Fruit fly (Drosophila melanogaster) whole organism, embryonic: ENCODE data around the gene CG34300.
A peak's percentile ranks its signal among the peaks of the same experiment; 100 is the strongest.

ENCODE experiments used
- C15 ChIP-seq: fragments of 200-800 bp; sonication (Bioruptor generic); IDR thresholded peaks from 3 replicates; pipeline ENCODE4 v1.3.6; 2022; ENCODE audit warnings: missing biosample characterization, missing genetic modification characterization
- CG11085 ChIP-seq: fragments of 200-800 bp; sonication (Bioruptor generic); IDR thresholded peaks from 2 replicates; pipeline ENCODE4 v1.3.6; 2022; ENCODE audit warnings: missing biosample characterization, missing genetic modification characterization
- CG11560 ChIP-seq: fragments of 200-800 bp; sonication (Bioruptor generic); IDR thresholded peaks from 3 replicates; pipeline ENCODE4 v1.3.6; 2022; ENCODE audit warnings: missing biosample characterization, missing genetic modification characterization
- CG12391 ChIP-seq: fragments of 200-800 bp; sonication (Bioruptor generic); optimal IDR thresholded peaks from 3 replicates; lab custom pipeline; 2018; ENCODE audit warnings: missing biosample characterization, mild to moderate bottlenecking, missing genetic modification characterization, moderate library complexity
- CG13123 ChIP-seq: fragments of 200-800 bp; sonication (Bioruptor generic); optimal IDR thresholded peaks from 2 replicates; lab custom pipeline; 2016; ENCODE audit warnings: missing biosample characterization, missing genetic modification characterization
- CG15514 ChIP-seq: fragments of 200-800 bp; sonication (Bioruptor generic); optimal IDR thresholded peaks from 3 replicates; lab custom pipeline; 2017; ENCODE audit warnings: missing biosample characterization, missing genetic modification characterization, mild to moderate bottlenecking, moderate library complexity, missing genetic modification reagents
- CG1603 ChIP-seq: fragments of 200-800 bp; sonication (Bioruptor generic); optimal IDR thresholded peaks from 2 replicates; lab custom pipeline; 2019; ENCODE audit warnings: missing biosample characterization, mild to moderate bottlenecking, missing genetic modification characterization, moderate library complexity
- CG17385 ChIP-seq: fragments of 200-800 bp; sonication (Bioruptor generic); optimal IDR thresholded peaks from 3 replicates; lab custom pipeline; 2018; ENCODE audit warnings: missing biosample characterization, mild to moderate bottlenecking, missing genetic modification characterization
- CG18011 ChIP-seq: fragments of 200-800 bp; sonication (Bioruptor generic); optimal IDR thresholded peaks from 2 replicates; lab custom pipeline; 2017; ENCODE audit warnings: missing biosample characterization, missing genetic modification characterization, mild to moderate bottlenecking, moderate library complexity, missing genotype
- CG2889 ChIP-seq: fragments of 200-800 bp; sonication (Bioruptor generic); IDR thresholded peaks from 3 replicates; pipeline ENCODE4 v1.3.6; 2022; ENCODE audit warnings: missing biosample characterization, missing genetic modification characterization
- CG32532 ChIP-seq: fragments of 200-800 bp; sonication (Bioruptor generic); IDR thresholded peaks from 2 replicates; pipeline ENCODE4 v1.3.6; 2022; ENCODE audit warnings: missing biosample characterization, missing genetic modification characterization
- CG6254 ChIP-seq: fragments of 200-800 bp; sonication (Bioruptor generic); optimal IDR thresholded peaks from 3 replicates; lab custom pipeline; 2017; ENCODE audit warnings: mild to moderate bottlenecking, missing biosample characterization, missing genetic modification reagents, missing genetic modification characterization
- CG7357 ChIP-seq: fragments of 200-800 bp; sonication (Bioruptor generic); IDR thresholded peaks from 3 replicates; pipeline ENCODE4 v1.3.6; 2022; ENCODE audit warnings: missing biosample characterization, missing genetic modification characterization
- CG7786 ChIP-seq: fragments of 200-800 bp; sonication (Bioruptor generic); optimal IDR thresholded peaks from 2 replicates; lab custom pipeline; 2016; ENCODE audit warnings: missing biosample characterization, missing genetic modification characterization
- CG8765 ChIP-seq: fragments of 200-800 bp; sonication (Bioruptor generic); IDR thresholded peaks from 2 replicates; pipeline ENCODE4 v1.3.6; 2022; ENCODE audit warnings: missing biosample characterization, missing genetic modification characterization
- CTCF ChIP-seq: fragments of 200-800 bp; sonication (Bioruptor generic); optimal IDR thresholded peaks from 2 replicates; lab custom pipeline; 2017; ENCODE audit warnings: missing biosample characterization, mild to moderate bottlenecking, missing genetic modification characterization, moderate library complexity
- Chrac-16 ChIP-seq: fragments of 200-800 bp; sonication (Bioruptor generic); optimal IDR thresholded peaks from 3 replicates; lab custom pipeline; 2016; ENCODE audit warnings: missing biosample characterization, missing genetic modification characterization
- Hr51 ChIP-seq, 2 experiments: fragments of 200-800 bp; sonication (Bioruptor generic); optimal IDR thresholded peaks; 2 replicates in 1 of 2; 3 replicates in 1 of 2; lab custom pipeline; 2016 to 2018; ENCODE audit warnings: missing biosample characterization in 2 of 2, missing genetic modification characterization in 2 of 2, mild to moderate bottlenecking in 1 of 2, moderate library complexity in 1 of 2
- Max ChIP-seq: fragments of 200-800 bp; sonication (Bioruptor generic); optimal IDR thresholded peaks from 2 replicates; lab custom pipeline; 2016; ENCODE audit warnings: missing biosample characterization, mild to moderate bottlenecking, missing genetic modification characterization
- Mes4 ChIP-seq: fragments of 200-800 bp; sonication (Bioruptor generic); optimal IDR thresholded peaks from 2 replicates; lab custom pipeline; 2016; ENCODE audit warnings: missing biosample characterization, missing genetic modification characterization
- Myb ChIP-seq: fragments of 200-800 bp; sonication (Bioruptor generic); optimal IDR thresholded peaks from 2 replicates; lab custom pipeline; 2016; ENCODE audit warnings: missing biosample characterization, missing genetic modification characterization
- Nf-YA ChIP-seq: fragments of 200-800 bp; sonication (Bioruptor generic); IDR thresholded peaks from 2 replicates; pipeline ENCODE4 v1.3.6; 2022; ENCODE audit warnings: missing biosample characterization, missing genetic modification characterization
- Nf-YB ChIP-seq: fragments of 200-800 bp; sonication (Bioruptor generic); optimal IDR thresholded peaks from 3 replicates; lab custom pipeline; 2019; ENCODE audit warnings: missing biosample characterization, mild to moderate bottlenecking, missing genetic modification characterization, moderate library complexity
- Sox102F ChIP-seq: fragments of 200-800 bp; sonication (Bioruptor generic); optimal IDR thresholded peaks from 2 replicates; lab custom pipeline; 2018; ENCODE audit warnings: missing biosample characterization, mild to moderate bottlenecking, missing genetic modification characterization, moderate library complexity
- Ssrp ChIP-seq: fragments of 200-800 bp; sonication (Bioruptor generic); optimal IDR thresholded peaks from 2 replicates; lab custom pipeline; 2018; ENCODE audit warnings: missing biosample characterization, mild to moderate bottlenecking, missing genetic modification characterization, moderate library complexity
- TFAM ChIP-seq: fragments of 200-800 bp; sonication (Bioruptor generic); optimal IDR thresholded peaks from 2 replicates; lab custom pipeline; 2017; ENCODE audit warnings: missing biosample characterization, missing genetic modification characterization, inconsistent platforms
- Tbp ChIP-seq: fragments of >200 bp; optimal IDR thresholded peaks from 2 replicates; lab custom pipeline; 2018; ENCODE audit warnings: missing biosample characterization, missing genetic modification characterization
- aop ChIP-seq: fragments of 200-800 bp; sonication (Bioruptor generic); IDR thresholded peaks from 2 replicates; pipeline ENCODE4 v1.3.6; 2022; ENCODE audit warnings: missing biosample characterization, missing genetic modification characterization
- ato ChIP-seq: fragments of 200-800 bp; sonication (Bioruptor generic); IDR thresholded peaks from 2 replicates; pipeline ENCODE4 v1.3.6; 2022; ENCODE audit warnings: missing biosample characterization, missing genetic modification characterization; ENCODE audit not compliant: partially characterized antibody
- cas ChIP-seq: fragments of 200-800 bp; sonication (Bioruptor generic); IDR thresholded peaks from 2 replicates; pipeline ENCODE4 v1.3.6; 2022; ENCODE audit warnings: missing biosample characterization, missing genetic modification characterization
- cg ChIP-seq: fragments of 200-800 bp; sonication (Bioruptor generic); optimal IDR thresholded peaks from 3 replicates; lab custom pipeline; 2019; ENCODE audit warnings: missing biosample characterization, mild to moderate bottlenecking, missing genetic modification characterization, moderate library complexity
- crc ChIP-seq: fragments of 200-800 bp; sonication (Bioruptor generic); optimal IDR thresholded peaks from 2 replicates; lab custom pipeline; 2016; ENCODE audit warnings: missing biosample characterization, missing genetic modification characterization
- dpn ChIP-seq, 2 experiments: fragments of 200-800 bp; sonication (Bioruptor generic); optimal IDR thresholded peaks; 3 replicates each; lab custom pipeline; 2016; ENCODE audit warnings: missing biosample characterization in 2 of 2, missing genetic modification characterization in 2 of 2
- fu2 ChIP-seq: fragments of 200-800 bp; sonication (Bioruptor generic); optimal IDR thresholded peaks from 2 replicates; lab custom pipeline; 2016; ENCODE audit warnings: missing biosample characterization, missing genetic modification characterization
- gfzf ChIP-seq: fragments of 200-800 bp; sonication (Bioruptor generic); optimal IDR thresholded peaks from 2 replicates; lab custom pipeline; 2016; ENCODE audit warnings: missing biosample characterization, mild to moderate bottlenecking, missing genetic modification characterization, moderate library complexity
- insv ChIP-seq, 2 experiments: fragments of 200-800 bp; sonication (Bioruptor generic); optimal IDR thresholded peaks; 3 replicates each; lab custom pipeline; 2016 to 2018; ENCODE audit warnings: missing biosample characterization in 2 of 2, missing genetic modification characterization in 2 of 2
- odd ChIP-seq: fragments of 200-800 bp; sonication (Bioruptor generic); optimal IDR thresholded peaks from 2 replicates; lab custom pipeline; 2017; ENCODE audit warnings: missing biosample characterization, mild to moderate bottlenecking, missing genetic modification characterization
- otp ChIP-seq: fragments of 200-800 bp; sonication (Bioruptor generic); IDR thresholded peaks from 3 replicates; pipeline ENCODE4, ENCODE4 v1.3.6; 2022; ENCODE audit warnings: missing biosample characterization, missing genetic modification characterization
- pzg ChIP-seq: fragments of 200-800 bp; sonication (Bioruptor generic); optimal IDR thresholded peaks from 3 replicates; lab custom pipeline; 2018; ENCODE audit warnings: missing biosample characterization, mild to moderate bottlenecking, missing genetic modification characterization, moderate library complexity
- sr ChIP-seq: fragments of 200-800 bp; sonication (Bioruptor generic); IDR thresholded peaks from 3 replicates; pipeline ENCODE4 v1.3.6; 2022; ENCODE audit warnings: missing biosample characterization, missing genetic modification characterization
- ssp ChIP-seq: fragments of 200-800 bp; sonication (Bioruptor generic); IDR thresholded peaks from 2 replicates; pipeline ENCODE4 v1.3.6; 2022; ENCODE audit warnings: missing biosample characterization, missing genetic modification characterization
- trh ChIP-seq: fragments of 200-800 bp; sonication (Bioruptor generic); optimal IDR thresholded peaks from 2 replicates; lab custom pipeline; 2016; ENCODE audit warnings: missing biosample characterization, missing genetic modification characterization
- zfh1 ChIP-seq: fragments of 200-800 bp; sonication (Bioruptor generic); IDR thresholded peaks from 3 replicates; pipeline ENCODE4 v1.3.6; 2022; ENCODE audit warnings: missing biosample characterization, missing genetic modification characterization

CG34300 gene

DNA sequence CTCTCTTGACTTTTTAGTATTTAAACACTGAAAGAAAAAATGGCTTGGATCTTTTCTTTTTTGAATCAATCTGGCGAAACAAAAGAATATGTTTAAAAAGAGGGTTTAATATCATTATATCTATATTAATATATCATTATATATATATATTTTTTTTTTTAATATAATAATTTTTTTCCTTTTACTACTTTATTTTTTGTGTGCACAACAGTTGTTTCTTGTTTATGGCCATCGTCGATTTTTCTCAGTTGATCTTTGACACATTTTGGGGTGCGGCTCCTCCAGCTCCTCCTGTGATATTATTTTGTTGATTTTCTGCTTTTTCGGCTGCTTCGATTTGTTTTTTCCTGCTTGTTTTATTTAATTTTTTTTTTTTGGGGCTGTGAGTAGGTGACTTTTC is 11.4 kb downstream of the CG34300 start (continued):
- TF ChIP-seq Nf-YA (GFP tag; lab: Robert Waterston, UW) (no peak), dpn (GFP tag; optimal IDR thresholded peaks at IDR 0.05; lab: Kevin White, UChicago) (no peak), Nf-YB (GFP tag; lab: Kevin White, UChicago) (no peak), trh (GFP tag; lab: Kevin White, UChicago) (no peak), CG12391 (tag; lab: Kevin White, UChicago) (peak; percentile 7), CG15514 (GFP tag; lab: Kevin White, UChicago) (no peak), CG7786 (GFP tag; lab: Kevin White, UChicago) (no peak), cg (GFP tag; lab: Kevin White, UChicago) (no peak), CG7357 (GFP tag; lab: Robert Waterston, UW) (no peak), fu2 (GFP tag; lab: Kevin White, UChicago) (no peak), CG1603 (tag; lab: Kevin White, UChicago) (no peak), Sox102F (GFP tag; lab: Kevin White, UChicago) (peak; percentile 60), Ssrp (peak; percentile 13), gfzf (GFP tag; lab: Kevin White, UChicago) (no peak), aop (GFP tag; lab: Robert Waterston, UW) (no peak), ato (GFP tag; lab: Robert Waterston, UW) (no peak), ssp (GFP tag; lab: Robert Waterston, UW) (no peak), CG11560 (tag; lab: Robert Waterston, UW) (no peak), CG13123 (GFP tag; lab: Kevin White, UChicago) (no peak), CG2889 (GFP tag; lab: Robert Waterston, UW) (no peak), otp (no peak), cas (no peak), pzg (GFP tag; lab: Kevin White, UChicago) (no peak), Max (no peak), CG6254 (GFP tag; lab: Kevin White, UChicago) (no peak), Myb (GFP tag; lab: Kevin White, UChicago) (no peak), crc (GFP tag; lab: Kevin White, UChicago) (no peak), TFAM (no peak), zfh1 (GFP tag; lab: Robert Waterston, UW) (no peak), odd (no peak), Tbp (GFP tag; lab: Kevin White, UChicago) (no peak), Mes4 (GFP tag; lab: Kevin White, UChicago) (no peak), CG11085 (GFP tag; lab: Robert Waterston, UW) (no peak), CG18011 (GFP tag; lab: Kevin White, UChicago) (no peak), C15 (GFP tag; lab: Robert Waterston, UW) (no peak), insv (GFP tag; optimal IDR thresholded peaks at IDR 0.05; lab: Kevin White, UChicago) (no peak), Chrac-16 (GFP tag; lab: Kevin White, UChicago) (no peak), CG17385 (GFP tag; lab: Kevin White, UChicago) (no peak), Hr51 (GFP tag; optimal IDR thresholded peaks at IDR 0.05; lab: Kevin White, UChicago) (peak in 1 of 2 experiments; percentile 52)

dm6 chr3R:30294603-30295002 is 11.8 kb downstream of the CG34300 start:
- no peak for TF ChIP-seq CG8765 (GFP tag; lab: Robert Waterston, UW)
- peak; percentile 76 for TF ChIP-seq CTCF (GFP tag; lab: Kevin White, UChicago)
- 0 out of 2 replicates have a peak, but pooled peaks have one; percentile 17 for TF ChIP-seq CG32532
- 0 out of 3 replicates have a peak, but pooled peaks have one; percentile 10 for TF ChIP-seq sr (GFP tag; lab: Robert Waterston, UW)
